Fruit fly (Drosophila melanogaster): ENCODE results near the gene ssp2.

DNA sequence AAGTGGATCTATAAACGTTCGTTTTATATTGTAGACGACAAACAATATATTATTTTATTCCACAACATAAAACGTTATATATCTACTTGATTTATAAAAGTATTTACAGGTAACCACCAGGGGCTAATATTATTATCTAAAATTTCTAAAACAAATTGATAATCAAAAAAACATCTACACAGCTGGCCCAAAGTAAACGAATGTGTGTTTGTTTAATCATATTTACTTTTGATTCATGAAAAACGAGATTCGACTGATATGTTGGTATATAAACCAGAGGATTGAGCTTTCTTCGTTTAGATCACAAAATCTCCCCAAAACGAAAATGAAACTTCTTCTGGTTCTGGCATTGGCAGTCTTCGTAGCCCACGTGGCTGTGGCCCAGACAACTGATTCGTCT is 21.3 kb downstream of the ssp2 start, which contains the start of gene CG17362:
- TF ChIP-seq pan (optimal IDR thresholded peaks at IDR 0.05) (no peak), usp (GFP tag; optimal IDR thresholded peaks at IDR 0.05) (no peak)

Data from whole organism.